Fruit fly (Drosophila melanogaster) whole organism, prepupa: ENCODE data around the gene ppk24.

Source experiments
- CG11294 ChIP-seq: fragments of 200-800 bp; sonication (Bioruptor generic); IDR thresholded peaks from 2 replicates; pipeline ENCODE4 v1.3.6; 2022; ENCODE audit warnings: missing biosample characterization, missing genetic modification characterization
- CG11902 ChIP-seq: fragments of 200-800 bp; sonication (Bioruptor generic); optimal IDR thresholded peaks from 3 replicates; lab custom pipeline; 2016; ENCODE audit warnings: missing biosample characterization, missing genetic modification characterization
- CG15336 ChIP-seq: fragments of 200-800 bp; sonication (Bioruptor generic); IDR thresholded peaks from 2 replicates; pipeline ENCODE4 v1.3.6; 2022; ENCODE audit warnings: missing biosample characterization, missing genetic modification characterization
- CG16779 ChIP-seq: fragments of 200-800 bp; sonication (Bioruptor generic); optimal IDR thresholded peaks from 3 replicates; lab custom pipeline; 2017; ENCODE audit warnings: missing biosample characterization, mild to moderate bottlenecking, missing genetic modification characterization
- CG31627 ChIP-seq: fragments of 200-800 bp; sonication (Bioruptor generic); optimal IDR thresholded peaks from 3 replicates; lab custom pipeline; 2016; ENCODE audit warnings: missing biosample characterization, missing genetic modification characterization
- CG34406 ChIP-seq: fragments of 200-800 bp; sonication (Bioruptor generic); optimal IDR thresholded peaks from 3 replicates; lab custom pipeline; 2016; ENCODE audit warnings: missing biosample characterization, missing genetic modification characterization
- CG3919 ChIP-seq: fragments of 200-800 bp; sonication (Bioruptor generic); optimal IDR thresholded peaks from 3 replicates; lab custom pipeline; 2016; ENCODE audit warnings: missing biosample characterization, missing genetic modification characterization
- CG4318 ChIP-seq: fragments of 200-800 bp; sonication (Bioruptor generic); optimal IDR thresholded peaks from 3 replicates; lab custom pipeline; 2017; ENCODE audit warnings: missing biosample characterization, mild to moderate bottlenecking, missing genetic modification characterization
- CG6792 ChIP-seq: fragments of 200-800 bp; sonication (Bioruptor generic); optimal IDR thresholded peaks from 3 replicates; lab custom pipeline; 2016; ENCODE audit warnings: missing biosample characterization, missing genetic modification characterization
- CG6808 ChIP-seq: fragments of 200-800 bp; sonication (Bioruptor generic); optimal IDR thresholded peaks from 3 replicates; lab custom pipeline; 2017; ENCODE audit warnings: missing biosample characterization, missing genetic modification characterization, mild to moderate bottlenecking, moderate library complexity, missing genetic modification reagents
- CG6854 ChIP-seq: fragments of 200-800 bp; sonication (Bioruptor generic); optimal IDR thresholded peaks from 2 replicates; lab custom pipeline; 2017; ENCODE audit warnings: missing biosample characterization, mild to moderate bottlenecking, missing genetic modification characterization
- CG7368 ChIP-seq: fragments of 200-800 bp; sonication (Bioruptor generic); optimal IDR thresholded peaks from 3 replicates; lab custom pipeline; 2016; ENCODE audit warnings: missing biosample characterization, missing genetic modification characterization
- CG8119 ChIP-seq: fragments of 200-800 bp; sonication (Bioruptor generic); IDR thresholded peaks from 3 replicates; pipeline ENCODE4 v1.3.6; 2022; ENCODE audit warnings: missing biosample characterization, missing genetic modification characterization
- CG8319 ChIP-seq: fragments of 200-800 bp; sonication (Bioruptor generic); optimal IDR thresholded peaks from 3 replicates; lab custom pipeline; 2016; ENCODE audit warnings: missing biosample characterization, missing genetic modification characterization
- CG8632 ChIP-seq: fragments of 200-800 bp; sonication (Bioruptor generic); optimal IDR thresholded peaks from 3 replicates; lab custom pipeline; 2016; ENCODE audit warnings: missing biosample characterization, missing genetic modification characterization
- CG9139 ChIP-seq: fragments of 200-800 bp; sonication (Bioruptor generic); optimal IDR thresholded peaks from 3 replicates; lab custom pipeline; 2017; ENCODE audit warnings: missing biosample characterization, mild to moderate bottlenecking, missing genetic modification characterization
- Eip75B ChIP-seq: fragments of 200-800 bp; sonication (Bioruptor generic); optimal IDR thresholded peaks from 3 replicates; lab custom pipeline; 2016; ENCODE audit warnings: missing biosample characterization, missing genetic modification characterization
- Eip78C ChIP-seq: fragments of 200-800 bp; sonication (Bioruptor generic); peaks from one replicate; lab custom pipeline; 2016; ENCODE audit warnings: missing biosample characterization, missing genetic modification characterization
- Ets21C ChIP-seq: fragments of 200-800 bp; sonication (Bioruptor generic); optimal IDR thresholded peaks from 3 replicates; lab custom pipeline; 2016; ENCODE audit warnings: missing biosample characterization, missing genetic modification characterization
- Ets96B ChIP-seq: fragments of 200-800 bp; optimal IDR thresholded peaks from 2 replicates; lab custom pipeline; 2019; ENCODE audit warnings: missing biosample characterization, mild to moderate bottlenecking, missing genetic modification characterization, moderate library complexity
- Hr38 ChIP-seq: sonication (Bioruptor generic); optimal IDR thresholded peaks from 2 replicates; lab custom pipeline; 2016; ENCODE audit warnings: missing biosample characterization, missing genetic modification characterization
- Hr4 ChIP-seq: fragments of 200-800 bp; sonication (Bioruptor generic); optimal IDR thresholded peaks from 3 replicates; lab custom pipeline; 2016; ENCODE audit warnings: missing biosample characterization, missing genetic modification characterization
- Lpt ChIP-seq: fragments of 200-800 bp; sonication (Bioruptor generic); optimal IDR thresholded peaks from 3 replicates; lab custom pipeline; 2016; ENCODE audit warnings: missing biosample characterization, missing genetic modification characterization
- OdsH ChIP-seq: fragments of 200-800 bp; sonication (Bioruptor generic); optimal IDR thresholded peaks from 3 replicates; lab custom pipeline; 2016; ENCODE audit warnings: missing biosample characterization, missing genetic modification characterization
- Smox ChIP-seq: fragments of 200-800 bp; sonication (Bioruptor generic); optimal IDR thresholded peaks from 3 replicates; lab custom pipeline; 2016; ENCODE audit warnings: missing biosample characterization, missing genetic modification characterization
- Sox102F ChIP-seq: fragments of 200-800 bp; sonication (Bioruptor generic); optimal IDR thresholded peaks from 2 replicates; lab custom pipeline; 2016; ENCODE audit warnings: missing biosample characterization, mild to moderate bottlenecking, missing genetic modification characterization
- Sox14 ChIP-seq: fragments of 200-800 bp; sonication (Bioruptor generic); optimal IDR thresholded peaks from 3 replicates; lab custom pipeline; 2016; ENCODE audit warnings: missing biosample characterization, missing genetic modification characterization
- Sox15 ChIP-seq: fragments of 200-800 bp; sonication (Bioruptor generic); optimal IDR thresholded peaks from 3 replicates; lab custom pipeline; 2016; ENCODE audit warnings: missing biosample characterization, missing genetic modification characterization
- achi ChIP-seq: fragments of 200-800 bp; sonication (Bioruptor generic); optimal IDR thresholded peaks from 3 replicates; lab custom pipeline; 2016; ENCODE audit warnings: missing biosample characterization, missing genetic modification characterization
- cyc ChIP-seq: fragments of 200-800 bp; sonication (Bioruptor generic); optimal IDR thresholded peaks from 3 replicates; lab custom pipeline; 2016; ENCODE audit warnings: missing biosample characterization, missing genetic modification characterization
- dac ChIP-seq: fragments of 200-800 bp; sonication (Bioruptor generic); optimal IDR thresholded peaks from 2 replicates; lab custom pipeline; 2017; ENCODE audit warnings: missing biosample characterization, mild to moderate bottlenecking, missing genetic modification characterization
- dsx ChIP-seq: fragments of 200-800 bp; optimal IDR thresholded peaks from 3 replicates; lab custom pipeline; 2019; ENCODE audit warnings: missing biosample characterization, mild to moderate bottlenecking, missing genetic modification characterization, moderate library complexity; ENCODE audit not compliant: poor library complexity, severe bottlenecking
- eg ChIP-seq: fragments of 200-800 bp; sonication (Bioruptor generic); IDR thresholded peaks from 3 replicates; pipeline ENCODE4 v1.3.6; 2022; ENCODE audit warnings: missing biosample characterization, missing genetic modification characterization
- fd59A ChIP-seq: fragments of 200-800 bp; sonication (Bioruptor generic); optimal IDR thresholded peaks from 2 replicates; lab custom pipeline; 2017; ENCODE audit warnings: missing biosample characterization, mild to moderate bottlenecking, missing genetic modification characterization, missing genetic modification reagents
- fkh ChIP-seq: fragments of 200-800 bp; sonication (Bioruptor generic); optimal IDR thresholded peaks from 3 replicates; lab custom pipeline; 2017; ENCODE audit warnings: missing biosample characterization, mild to moderate bottlenecking, missing genetic modification characterization, moderate library complexity
- lz ChIP-seq: fragments of 200-800 bp; sonication (Bioruptor generic); optimal IDR thresholded peaks from 3 replicates; lab custom pipeline; 2016; ENCODE audit warnings: missing biosample characterization, missing genetic modification characterization
- net ChIP-seq: fragments of 200-800 bp; sonication (Bioruptor generic); optimal IDR thresholded peaks from 3 replicates; lab custom pipeline; 2016; ENCODE audit warnings: missing biosample characterization, missing genetic modification characterization
- pdm3 ChIP-seq: fragments of 200-800 bp; sonication (Bioruptor generic); optimal IDR thresholded peaks from 3 replicates; lab custom pipeline; 2016; ENCODE audit warnings: missing biosample characterization, missing genetic modification characterization
- salr ChIP-seq, 2 experiments: fragments of 200-800 bp; sonication (Bioruptor generic); optimal IDR thresholded peaks; 3 replicates each; lab custom pipeline; 2016 to 2018; ENCODE audit warnings: missing biosample characterization in 2 of 2, missing genetic modification characterization in 2 of 2, mild to moderate bottlenecking in 1 of 2
- spab ChIP-seq: fragments of 200-800 bp; sonication (Bioruptor generic); optimal IDR thresholded peaks from 2 replicates; lab custom pipeline; 2017; ENCODE audit warnings: missing biosample characterization, mild to moderate bottlenecking, missing genetic modification characterization, missing genetic modification reagents
- ss ChIP-seq, 2 experiments: fragments of 200-800 bp; sonication (Bioruptor generic); optimal IDR thresholded peaks; 2 replicates in 1 of 2; 3 replicates in 1 of 2; lab custom pipeline; 2017 to 2018; ENCODE audit warnings: mild to moderate bottlenecking in 2 of 2, missing biosample characterization in 2 of 2, missing genetic modification characterization in 2 of 2, moderate library complexity in 1 of 2
- svp ChIP-seq: fragments of 200-800 bp; sonication (Bioruptor generic); peaks from one replicate; lab custom pipeline; 2016; ENCODE audit warnings: missing biosample characterization, missing genetic modification characterization
- vri ChIP-seq: fragments of 200-800 bp; sonication (Bioruptor generic); optimal IDR thresholded peaks from 3 replicates; lab custom pipeline; 2016; ENCODE audit warnings: missing biosample characterization, mild to moderate bottlenecking, missing genetic modification characterization

The ppk24 gene

dm6 chr3R:31235262-31235661, 30.3 kb upstream of the ppk24 start, which contains the start of gene CG15564:
TSS of gene CG15564 (minus strand) at chr3R:31235362.
- TF ChIP-seq cyc (GFP tag; lab: Kevin White, UChicago): no peak
- TF ChIP-seq CG34406 (GFP tag; lab: Kevin White, UChicago): no peak
- no peak for TF ChIP-seq dac (GFP tag; lab: Kevin White, UChicago)
- TF ChIP-seq CG6854 (GFP tag; lab: Kevin White, UChicago): no peak

DNA sequence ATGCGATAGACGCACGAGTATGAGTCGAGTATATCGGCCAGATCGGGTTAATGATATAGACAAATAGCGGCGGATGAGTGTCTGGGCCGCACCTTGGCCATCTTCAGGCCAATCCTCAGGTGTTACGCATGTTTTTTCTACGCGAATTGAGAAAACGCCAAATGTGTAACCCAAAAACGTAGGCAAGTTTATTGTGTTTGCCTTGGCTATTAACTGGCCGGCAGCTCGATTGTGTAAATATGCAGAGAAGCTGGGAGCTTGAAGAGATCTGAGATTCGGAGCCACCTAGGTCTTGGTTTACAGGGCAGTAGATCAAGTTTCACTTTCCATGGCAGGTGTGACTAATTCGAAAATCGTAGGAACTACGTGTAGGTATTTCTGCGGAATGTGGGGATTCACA, 25.5 kb upstream of the ppk24 start:
- TF ChIP-seq CG8632 (GFP tag; lab: Kevin White, UChicago): no peak
- peak; percentile 39 for TF ChIP-seq fkh

DNA sequence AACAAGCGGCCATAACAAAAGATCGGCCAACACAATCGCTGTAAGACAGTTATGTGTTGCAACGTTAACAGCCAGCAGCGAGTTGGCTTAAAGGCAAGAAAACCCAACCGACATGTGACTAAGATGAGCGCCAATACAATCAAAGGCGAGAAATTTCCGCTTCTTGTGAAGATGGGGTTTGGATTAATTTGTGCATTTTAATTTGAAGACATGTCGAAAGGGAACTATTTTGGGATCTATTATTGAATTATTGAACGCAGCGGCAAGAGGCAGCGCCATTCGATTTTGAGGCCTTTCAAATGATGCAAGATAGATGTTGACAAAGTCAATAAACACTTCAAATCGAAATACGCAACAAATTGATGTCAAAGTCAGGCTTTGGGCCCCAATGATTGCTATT, 24.4 kb upstream of the ppk24 start:
- TF ChIP-seq CG3919 (GFP tag; lab: Kevin White, UChicago): no peak
- no peak for TF ChIP-seq CG15336 (GFP tag; lab: Robert Waterston, UW)
- TF ChIP-seq Sox15 (GFP tag; lab: Kevin White, UChicago): no peak
- no peak for TF ChIP-seq dac (GFP tag; lab: Kevin White, UChicago)
- no peak for TF ChIP-seq fkh
- no peak for TF ChIP-seq Ets96B (tag; lab: Kevin White, UChicago)
- TF ChIP-seq CG6792: no peak
- TF ChIP-seq Smox (GFP tag; lab: Kevin White, UChicago): no peak
- no peak for TF ChIP-seq CG9139
- no peak for TF ChIP-seq net (GFP tag; lab: Kevin White, UChicago)
- TF ChIP-seq CG8119 (GFP tag; lab: Robert Waterston, UW): no peak
- no peak for TF ChIP-seq dsx (GFP tag; lab: Kevin White, UChicago)
- no peak for TF ChIP-seq Sox14
- TF ChIP-seq CG6808 (GFP tag; lab: Kevin White, UChicago): no peak
- no peak for TF ChIP-seq CG4318 (GFP tag; lab: Kevin White, UChicago)
- no peak for TF ChIP-seq vri
- TF ChIP-seq CG11902 (GFP tag; lab: Kevin White, UChicago): no peak
- no peak for TF ChIP-seq Eip75B (GFP tag; lab: Kevin White, UChicago)
- TF ChIP-seq salr (GFP tag; optimal IDR thresholded peaks at IDR 0.05; lab: Kevin White, UChicago): no peak
- no peak for TF ChIP-seq ss (GFP tag; optimal IDR thresholded peaks at IDR 0.05; lab: Kevin White, UChicago)

DNA sequence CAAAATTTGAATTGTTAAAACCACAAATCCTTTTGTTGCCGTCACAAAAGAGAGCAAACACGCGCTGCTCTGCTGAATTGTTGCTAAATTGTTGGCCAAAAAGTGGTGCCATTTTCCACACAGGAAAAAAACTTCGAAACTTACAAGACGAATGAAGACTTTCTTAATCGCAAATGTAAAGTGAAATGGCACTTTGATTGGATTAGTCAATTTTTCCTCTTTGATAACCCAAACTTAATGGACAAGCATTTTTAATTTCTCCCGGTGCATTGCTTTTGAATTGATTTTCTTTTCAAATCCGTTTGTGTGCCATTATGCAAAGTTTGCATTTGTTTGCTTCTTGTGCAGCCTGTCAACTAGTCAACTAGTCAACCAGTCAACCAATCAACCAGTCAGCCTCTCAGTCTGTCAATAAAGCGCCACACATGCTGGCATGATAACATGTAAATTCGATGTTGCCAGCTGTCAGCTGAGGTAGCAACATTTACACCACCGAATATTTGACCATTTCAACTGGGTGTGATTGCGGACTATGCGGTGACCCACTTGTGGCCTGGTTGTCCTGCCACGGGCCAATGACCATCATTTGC, 22.4 kb upstream of the ppk24 start:
- TF ChIP-seq lz (GFP tag; lab: Kevin White, UChicago): no peak
- TF ChIP-seq svp (GFP tag; lab: Kevin White, UChicago): no peak
- TF ChIP-seq salr (GFP tag; optimal IDR thresholded peaks at IDR 0.05; lab: Kevin White, UChicago): no peak
- TF ChIP-seq CG4318 (GFP tag; lab: Kevin White, UChicago): peak; percentile 44
- TF ChIP-seq vri: no peak
- TF ChIP-seq CG16779: no peak
- no peak for TF ChIP-seq CG11902 (GFP tag; lab: Kevin White, UChicago)
- no peak for TF ChIP-seq fkh
- no peak for TF ChIP-seq ss (GFP tag; optimal IDR thresholded peaks at IDR 0.05; lab: Kevin White, UChicago)
- TF ChIP-seq Ets21C: no peak
- peak; percentile 64 for TF ChIP-seq Eip78C (GFP tag; lab: Kevin White, UChicago)
- peak; percentile 47 for TF ChIP-seq OdsH
- no peak for TF ChIP-seq cyc (GFP tag; lab: Kevin White, UChicago)
- TF ChIP-seq CG31627 (GFP tag; lab: Kevin White, UChicago): no peak
- TF ChIP-seq CG7368 (GFP tag; lab: Kevin White, UChicago): no peak
- TF ChIP-seq Sox14: no peak
- TF ChIP-seq CG34406 (GFP tag; lab: Kevin White, UChicago): no peak
- TF ChIP-seq dac (GFP tag; lab: Kevin White, UChicago): peak; percentile 46
- TF ChIP-seq eg (GFP tag; lab: Robert Waterston, UW): peak; percentile 83
- TF ChIP-seq CG3919 (GFP tag; lab: Kevin White, UChicago): peak; percentile 29
- no peak for TF ChIP-seq Ets96B (tag; lab: Kevin White, UChicago)
- TF ChIP-seq spab: no peak
- no peak for TF ChIP-seq fd59A (GFP tag; lab: Kevin White, UChicago)
- no peak for TF ChIP-seq CG8319 (GFP tag; lab: Kevin White, UChicago)
- TF ChIP-seq Hr4: peak; percentile 80
- peak; percentile 48 for TF ChIP-seq pdm3 (GFP tag; lab: Kevin White, UChicago)
- no peak for TF ChIP-seq Sox102F (GFP tag; lab: Kevin White, UChicago)
- no peak for TF ChIP-seq Hr38
- peak; percentile 63; the same call in 1 of the 3 replicates for TF ChIP-seq CG8119 (GFP tag; lab: Robert Waterston, UW)
- TF ChIP-seq achi: peak; percentile 11
- 0 out of 2 replicates have a peak, but pooled peaks have one; percentile 6 for TF ChIP-seq CG11294 (GFP tag; lab: Robert Waterston, UW)
- TF ChIP-seq Lpt (GFP tag; lab: Kevin White, UChicago): peak; percentile 55
- TF ChIP-seq dsx (GFP tag; lab: Kevin White, UChicago): no peak
- no peak for TF ChIP-seq Eip75B (GFP tag; lab: Kevin White, UChicago)
